Worm (Caenorhabditis elegans): ENCODE data around the gene coh-3.
A peak's percentile ranks its signal among the peaks of the same experiment; 100 is the strongest.

coh-3 gene

DNA sequence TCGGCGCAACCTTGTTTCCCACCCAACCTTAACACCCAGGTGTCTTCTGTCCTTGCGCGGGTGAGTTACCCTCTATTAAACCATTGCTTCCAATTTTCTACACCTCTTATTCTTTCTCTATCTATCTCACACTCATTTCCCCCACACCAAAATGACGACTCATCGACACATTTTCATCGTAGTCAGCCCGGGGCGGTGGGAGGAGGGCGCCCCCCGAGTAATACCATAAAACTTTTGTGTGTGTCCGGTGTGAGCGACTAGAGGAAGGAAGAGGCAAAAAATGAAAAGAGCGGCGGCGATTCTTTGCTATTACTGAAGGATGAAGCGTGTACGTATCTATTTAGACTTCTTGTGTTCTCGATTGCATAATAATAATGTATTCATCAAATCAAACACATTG is 47.6 kb downstream of the coh-3 start:
- 0 out of 2 replicates have a peak, but pooled peaks have one; percentile 15 for TF ChIP-seq dox-1 (GFP tag; IDR thresholded peaks at IDR 0.05)
- no peak for TF ChIP-seq C17E4.6 (GFP tag; IDR thresholded peaks at IDR 0.05)
- peak; percentile 43 for TF ChIP-seq nhr-80 (tag; optimal IDR thresholded peaks at IDR 0.05)
- no peak for TF ChIP-seq attf-3 (GFP tag; conservative IDR thresholded peaks at IDR 0.05)
- no peak for TF ChIP-seq F55B11.4 (tag; optimal IDR thresholded peaks at IDR 0.05; ENCODE audit: borderline replicate concordance, insufficient read depth)
- TF ChIP-seq zfh-2 (GFP tag; conservative IDR thresholded peaks at IDR 0.05) = peak; percentile 37; the same call in 1 of the 2 replicates
- no peak for TF ChIP-seq lin-35 (GFP tag; optimal IDR thresholded peaks at IDR 0.05)
- TF ChIP-seq nhr-179 (tag; optimal IDR thresholded peaks at IDR 0.05) = no peak
- TF ChIP-seq die-1 (tag; optimal IDR thresholded peaks at IDR 0.05) = no peak

DNA sequence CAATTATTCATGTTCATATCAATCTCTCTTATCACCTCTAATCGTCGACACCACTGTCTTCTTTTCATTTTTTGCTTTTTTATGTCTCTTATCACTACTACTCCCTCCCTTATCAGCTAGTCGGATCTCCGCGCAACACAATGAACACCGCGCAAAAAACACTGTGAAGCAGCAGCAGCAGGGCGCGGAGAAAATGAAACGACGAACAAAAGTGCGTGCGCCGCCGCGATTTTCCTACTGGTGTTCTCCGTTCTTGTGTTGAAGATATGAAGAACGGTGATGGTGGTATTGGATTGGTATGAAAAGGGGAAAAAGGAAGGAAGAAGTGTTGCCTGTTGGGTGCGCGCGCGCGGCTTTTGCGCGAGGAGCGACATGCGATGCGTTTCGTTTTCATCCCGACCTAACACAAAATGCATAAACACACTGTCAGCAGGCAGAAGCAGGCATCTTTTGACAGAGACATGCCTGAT is 48.6 kb downstream of the coh-3 start:
- TF ChIP-seq somi-1 (GFP tag; optimal IDR thresholded peaks at IDR 0.05) (no peak), lin-35 (GFP tag; optimal IDR thresholded peaks at IDR 0.05) (no peak), ztf-25 (GFP tag; IDR thresholded peaks at IDR 0.05) (0 out of 2 replicates have a peak, but pooled peaks have one; percentile 15), let-607 (tag; optimal IDR thresholded peaks at IDR 0.05) (peak in 1 of 2 experiments; percentile 1), ekl-4 (GFP tag; IDR thresholded peaks at IDR 0.05) (no peak), nhr-80 (tag; optimal IDR thresholded peaks at IDR 0.05) (peak; percentile 78), efl-1 (GFP tag; optimal IDR thresholded peaks at IDR 0.05) (no peak), F52B5.7 (tag; optimal IDR thresholded peaks at IDR 0.05) (no peak), mel-28 (tag; optimal IDR thresholded peaks at IDR 0.05; ENCODE audit: borderline replicate concordance) (no peak), hsf-1 (GFP tag; IDR thresholded peaks at IDR 0.05) (no peak), Y67H2A.10 (GFP tag; conservative IDR thresholded peaks at IDR 0.05) (no peak), K12H6.12 (tag; optimal IDR thresholded peaks at IDR 0.05) (no peak), dox-1 (GFP tag; IDR thresholded peaks at IDR 0.05) (peak; percentile 48; the same call in 1 of the 2 replicates), attf-3 (GFP tag; conservative IDR thresholded peaks at IDR 0.05) (no peak), zfh-2 (GFP tag; conservative IDR thresholded peaks at IDR 0.05) (peak; percentile 62)

DNA sequence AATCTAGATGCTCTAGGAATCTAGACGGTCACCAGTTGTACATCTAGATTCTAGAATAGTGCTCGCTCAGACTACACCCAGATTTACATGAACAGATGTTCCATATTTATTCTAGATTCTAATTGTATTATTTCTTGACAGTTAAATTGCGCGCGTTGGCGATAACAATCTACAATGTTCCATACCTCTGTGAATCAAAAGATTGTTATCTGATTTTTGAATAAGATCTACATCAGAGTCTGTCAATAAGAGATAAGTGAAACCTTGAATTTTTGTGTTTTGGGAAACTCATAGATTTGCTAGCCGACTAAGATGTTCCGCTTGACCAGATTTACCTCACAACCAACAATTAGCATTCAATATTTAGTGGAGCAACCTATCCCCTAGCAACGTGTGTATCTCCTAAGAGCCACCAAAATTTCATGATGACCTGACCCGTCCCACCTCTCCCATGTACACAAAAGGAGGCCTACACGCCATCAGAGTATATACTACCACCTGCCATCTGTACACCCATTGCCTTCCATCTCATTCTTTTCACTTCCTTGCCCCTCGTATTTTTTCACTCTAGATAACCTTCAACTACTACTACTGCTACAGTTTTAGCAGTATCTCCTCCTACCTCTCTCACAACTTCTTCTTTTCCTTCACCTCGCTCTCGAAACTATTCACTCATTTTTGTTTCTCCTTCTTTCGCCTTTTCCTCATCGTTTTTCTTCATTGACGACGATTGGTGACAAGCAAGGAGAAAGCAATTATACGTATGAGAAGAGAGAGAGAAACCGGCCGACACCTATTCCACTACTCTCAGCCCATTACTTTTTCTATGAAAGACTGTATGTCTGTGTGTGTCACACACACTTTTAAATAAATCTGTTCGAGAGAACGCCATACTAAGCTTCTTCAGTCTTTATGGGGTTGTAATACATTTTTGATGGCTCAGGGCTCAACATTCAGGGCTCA is 49.8 kb downstream of the coh-3 start:
- no peak for TF ChIP-seq ZK185.1 (tag; optimal IDR thresholded peaks at IDR 0.05; ENCODE audit: poor library complexity, severe bottlenecking)
- no peak for TF ChIP-seq hrde-1 (tag; optimal IDR thresholded peaks at IDR 0.05; ENCODE audit: borderline replicate concordance)
- no peak for TF ChIP-seq pbrm-1 (GFP tag; IDR thresholded peaks at IDR 0.05)

DNA sequence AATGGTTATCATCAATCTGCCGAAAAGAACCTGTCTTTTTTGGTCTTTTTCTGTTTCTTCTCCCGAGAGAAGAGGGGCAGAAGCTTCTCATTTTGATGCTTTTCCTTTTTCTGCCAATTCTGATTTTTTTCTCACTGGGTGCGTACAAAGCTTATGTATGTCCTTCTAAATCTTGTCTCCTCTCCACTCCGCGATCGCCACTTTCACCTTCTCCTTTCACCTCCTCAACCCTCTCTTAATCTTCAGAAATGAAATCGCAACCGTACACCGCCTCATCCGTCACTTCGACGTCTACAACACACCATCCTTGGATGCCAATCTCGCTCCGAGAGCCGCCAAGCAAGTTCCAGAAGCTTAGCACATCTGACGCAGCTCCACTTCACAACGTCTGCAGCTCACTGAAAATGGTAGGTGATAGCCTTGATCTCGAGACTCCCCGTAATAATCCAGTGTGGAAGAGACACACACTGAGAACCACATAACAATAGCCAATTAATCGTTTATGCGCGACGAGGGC is 50.8 kb downstream of the coh-3 start, which contains the start of gene R02D5.1:
Gene R02D5.1, plus strand, starts transcription at position 245 of the 517 bp plus-strand sequence.
- TF ChIP-seq cebp-1 (GFP tag; IDR thresholded peaks at IDR 0.05) (no peak), cebp-1 (tag; optimal IDR thresholded peaks at IDR 0.05) (no peak), C06A6.2 (GFP tag; conservative IDR thresholded peaks at IDR 0.05) (no peak), ztf-25 (GFP tag; IDR thresholded peaks at IDR 0.05) (0 out of 2 replicates have a peak, but pooled peaks have one; percentile 48), ztf-22 (GFP tag; optimal IDR thresholded peaks at IDR 0.05) (no peak), attf-6 (GFP tag; IDR thresholded peaks at IDR 0.05) (no peak)

DNA sequence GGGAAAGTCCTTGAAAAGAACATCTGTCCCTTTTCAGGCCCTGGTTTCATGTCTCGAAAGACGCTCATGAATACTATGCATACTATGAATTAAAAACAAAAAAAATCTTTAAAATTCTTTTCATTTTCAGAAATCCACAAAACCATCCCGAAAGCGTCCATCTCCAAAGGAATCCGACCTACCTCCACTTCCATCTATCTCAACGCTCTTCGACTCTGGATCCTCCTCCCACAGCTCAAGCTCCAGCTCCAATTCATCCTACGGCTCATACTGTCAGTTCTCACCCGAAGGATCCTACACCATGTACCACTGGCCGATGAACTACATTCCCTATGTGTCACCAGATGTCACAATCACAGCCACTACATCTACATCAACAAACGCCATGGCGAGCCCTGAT is 51.3 kb downstream of the coh-3 start:
- TF ChIP-seq lin-40 (tag; optimal IDR thresholded peaks at IDR 0.05) = no peak
- TF ChIP-seq attf-3 (GFP tag; conservative IDR thresholded peaks at IDR 0.05) = no peak
- TF ChIP-seq F33H1.4 (GFP tag; IDR thresholded peaks at IDR 0.05) = no peak
- TF ChIP-seq xnd-1 (tag; optimal IDR thresholded peaks at IDR 0.05) = no peak
- no peak for TF ChIP-seq lin-35 (GFP tag; optimal IDR thresholded peaks at IDR 0.05)
